Fruit fly (Drosophila melanogaster) whole organism, embryonic: ENCODE measurements around the gene mthl12.
A peak's percentile ranks its signal among the peaks of the same experiment; 100 is the strongest.

Experiments used
- Atf-2 ChIP-seq: fragments of 200-800 bp; sonication (Bioruptor generic); optimal IDR thresholded peaks from 2 replicates; lab custom pipeline; 2016; ENCODE audit warnings: missing biosample characterization, missing genetic modification characterization
- CG1024 ChIP-seq: fragments of 200-800 bp; sonication (Bioruptor generic); IDR thresholded peaks from 2 replicates; pipeline ENCODE4 v1.3.6; 2022; ENCODE audit warnings: missing biosample characterization, missing genetic modification characterization
- CG10274 ChIP-seq: fragments of 200-800 bp; sonication (Bioruptor generic); optimal IDR thresholded peaks from 3 replicates; lab custom pipeline; 2017; ENCODE audit warnings: missing biosample characterization, mild to moderate bottlenecking, missing genetic modification characterization
- CG10565 ChIP-seq: fragments of 200-800 bp; sonication (Bioruptor generic); optimal IDR thresholded peaks from 3 replicates; lab custom pipeline; 2016; ENCODE audit warnings: missing biosample characterization, mild to moderate bottlenecking, missing genetic modification characterization
- CG11085 ChIP-seq: fragments of 200-800 bp; sonication (Bioruptor generic); IDR thresholded peaks from 2 replicates; pipeline ENCODE4 v1.3.6; 2022; ENCODE audit warnings: missing biosample characterization, missing genetic modification characterization
- CG1233 ChIP-seq: fragments of 200-800 bp; sonication (Bioruptor generic); optimal IDR thresholded peaks from 4 replicates; lab custom pipeline; 2018; ENCODE audit warnings: missing biosample characterization, mild to moderate bottlenecking, missing genetic modification characterization
- CG13775 ChIP-seq: fragments of 200-800 bp; sonication (Bioruptor generic); optimal IDR thresholded peaks from 3 replicates; lab custom pipeline; 2017; ENCODE audit warnings: missing biosample characterization, mild to moderate bottlenecking, missing genetic modification characterization
- CG14441 ChIP-seq: fragments of 200-800 bp; sonication (Bioruptor generic); IDR thresholded peaks from 2 replicates; pipeline ENCODE4 v1.3.6; 2022; ENCODE audit warnings: missing biosample characterization, missing genetic modification characterization
- CG16863 ChIP-seq: fragments of 200-800 bp; sonication (Bioruptor generic); optimal IDR thresholded peaks from 3 replicates; lab custom pipeline; 2016; ENCODE audit warnings: missing biosample characterization, missing genetic modification characterization
- CG18262 ChIP-seq: fragments of 200-800 bp; optimal IDR thresholded peaks from 3 replicates; lab custom pipeline; 2019; ENCODE audit warnings: missing biosample characterization, mild to moderate bottlenecking, missing genetic modification characterization, moderate library complexity
- CG18599 ChIP-seq: fragments of 200-800 bp; sonication (Bioruptor generic); optimal IDR thresholded peaks from 3 replicates; lab custom pipeline; 2017; ENCODE audit warnings: missing biosample characterization, missing genetic modification characterization, mild to moderate bottlenecking, moderate library complexity, missing genetic modification reagents
- CG3065 ChIP-seq: fragments of 200-800 bp; sonication (Bioruptor generic); optimal IDR thresholded peaks from 2 replicates; lab custom pipeline; 2016; ENCODE audit warnings: missing biosample characterization, missing genetic modification characterization
- CG3838 ChIP-seq: fragments of 200-800 bp; sonication (Bioruptor generic); optimal IDR thresholded peaks from 3 replicates; lab custom pipeline; 2016; ENCODE audit warnings: missing biosample characterization, missing genetic modification characterization
- CG43689 ChIP-seq: fragments of 200-800 bp; sonication (Bioruptor generic); IDR thresholded peaks from 2 replicates; pipeline ENCODE4 v1.3.6; 2022; ENCODE audit warnings: missing biosample characterization, missing genetic modification characterization
- CG4404 ChIP-seq: fragments of 200-800 bp; sonication (Bioruptor generic); IDR thresholded peaks from 2 replicates; pipeline ENCODE4 v1.3.6; 2022; ENCODE audit warnings: missing biosample characterization, missing genetic modification characterization
- CG5180 ChIP-seq: fragments of 200-800 bp; sonication (Bioruptor generic); optimal IDR thresholded peaks from 3 replicates; lab custom pipeline; 2017; ENCODE audit warnings: missing biosample characterization, missing genetic modification characterization, mild to moderate bottlenecking, moderate library complexity, missing genetic modification reagents
- CG8388 ChIP-seq: fragments of 200-800 bp; sonication (Bioruptor generic); optimal IDR thresholded peaks from 2 replicates; lab custom pipeline; 2019; ENCODE audit warnings: missing biosample characterization, mild to moderate bottlenecking, missing genetic modification characterization, moderate library complexity
- CG9876 ChIP-seq: fragments of 200-800 bp; sonication (Bioruptor generic); optimal IDR thresholded peaks from 2 replicates; lab custom pipeline; 2016; ENCODE audit warnings: missing biosample characterization, missing genetic modification characterization
- CHES-1-like ChIP-seq: fragments of 200-800 bp; sonication (Bioruptor generic); optimal IDR thresholded peaks from 2 replicates; lab custom pipeline; 2016; ENCODE audit warnings: missing biosample characterization, missing genetic modification characterization
- D19A ChIP-seq: fragments of 200-800 bp; optimal IDR thresholded peaks from 3 replicates; lab custom pipeline; 2019; ENCODE audit warnings: missing biosample characterization, mild to moderate bottlenecking, missing genetic modification characterization, moderate library complexity
- D19B ChIP-seq: fragments of 200-800 bp; sonication (Bioruptor generic); optimal IDR thresholded peaks from 2 replicates; lab custom pipeline; 2017; ENCODE audit warnings: missing biosample characterization, mild to moderate bottlenecking, missing genetic modification characterization
- Dll ChIP-seq: fragments of 200-800 bp; sonication (Bioruptor generic); IDR thresholded peaks from 4 replicates; pipeline ENCODE4 v1.3.6; 2022; ENCODE audit warnings: missing biosample characterization, missing genetic modification characterization; ENCODE audit not compliant: partially characterized antibody
- Ets65A ChIP-seq: fragments of 200-800 bp; sonication (Bioruptor generic); peaks from one replicate; lab custom pipeline; 2016; ENCODE audit warnings: missing biosample characterization, missing genetic modification characterization
- HLH3B ChIP-seq: fragments of 200-800 bp; sonication (Bioruptor generic); IDR thresholded peaks from 2 replicates; pipeline ENCODE4 v1.3.6; 2022; ENCODE audit warnings: missing biosample characterization, missing genetic modification characterization
- HLH54F ChIP-seq: fragments of 200-800 bp; sonication (Bioruptor generic); optimal IDR thresholded peaks from 3 replicates; lab custom pipeline; 2016; ENCODE audit warnings: missing biosample characterization, missing genetic modification characterization
- HmgZ ChIP-seq: fragments of 200-800 bp; sonication (Bioruptor generic); optimal IDR thresholded peaks from 2 replicates; lab custom pipeline; 2018; ENCODE audit warnings: missing biosample characterization, mild to moderate bottlenecking, missing genetic modification characterization
- Jarid2 ChIP-seq: fragments of 200-800 bp; sonication (Bioruptor generic); optimal IDR thresholded peaks from 3 replicates; lab custom pipeline; 2017; ENCODE audit warnings: mild to moderate bottlenecking, missing biosample characterization, missing genetic modification reagents, missing genetic modification characterization
- Med ChIP-seq: fragments of 200-800 bp; sonication (Bioruptor generic); peaks from one replicate; lab custom pipeline; 2016; ENCODE audit warnings: missing biosample characterization, missing genetic modification characterization, mild to moderate bottlenecking, inconsistent platforms, moderate library complexity
- Poxn ChIP-seq: fragments of 200-800 bp; sonication (Bioruptor generic); IDR thresholded peaks from 2 replicates; pipeline ENCODE4 v1.3.6; 2022; ENCODE audit warnings: missing biosample characterization, missing genetic modification characterization
- Scr ChIP-seq: fragments of 200-800 bp; sonication (Bioruptor generic); IDR thresholded peaks from 2 replicates; pipeline ENCODE4 v1.3.6; 2022; ENCODE audit warnings: missing biosample characterization, missing genetic modification characterization; ENCODE audit not compliant: partially characterized antibody
- Sin3A ChIP-seq: fragments of >200 bp; optimal IDR thresholded peaks from 2 replicates; lab custom pipeline; 2018
- Six4 ChIP-seq: fragments of 200-800 bp; sonication (Bioruptor generic); optimal IDR thresholded peaks from 2 replicates; lab custom pipeline; 2016; ENCODE audit warnings: missing biosample characterization, missing genetic modification characterization
- ash1 ChIP-seq: fragments of 200-800 bp; sonication (Bioruptor generic); optimal IDR thresholded peaks from 2 replicates; lab custom pipeline; 2018; ENCODE audit warnings: missing biosample characterization, mild to moderate bottlenecking, missing genetic modification characterization
- cas ChIP-seq: fragments of 200-800 bp; sonication (Bioruptor generic); IDR thresholded peaks from 2 replicates; pipeline ENCODE4 v1.3.6; 2022; ENCODE audit warnings: missing biosample characterization, missing genetic modification characterization
- cato ChIP-seq: fragments of 200-800 bp; sonication (Bioruptor generic); optimal IDR thresholded peaks from 2 replicates; lab custom pipeline; 2016; ENCODE audit warnings: missing biosample characterization, missing genetic modification characterization, borderline replicate concordance
- caup ChIP-seq: fragments of 200-800 bp; sonication (Bioruptor generic); optimal IDR thresholded peaks from 3 replicates; lab custom pipeline; 2017; ENCODE audit warnings: missing biosample characterization, mild to moderate bottlenecking, missing genetic modification characterization, moderate library complexity; ENCODE audit not compliant: severe bottlenecking
- da ChIP-seq: fragments of 200-800 bp; sonication (Bioruptor generic); optimal IDR thresholded peaks from 2 replicates; lab custom pipeline; 2016; ENCODE audit warnings: missing biosample characterization, missing genetic modification characterization
- dan ChIP-seq: fragments of 200-800 bp; sonication (Bioruptor generic); IDR thresholded peaks from 2 replicates; pipeline ENCODE4 v1.3.6; 2022; ENCODE audit warnings: missing biosample characterization, missing genetic modification characterization
- dimm ChIP-seq: fragments of 200-800 bp; sonication (Bioruptor generic); IDR thresholded peaks from 2 replicates; pipeline ENCODE4 v1.3.6; 2022; ENCODE audit warnings: missing biosample characterization, missing genetic modification characterization
- fd96Cb ChIP-seq: fragments of 200-800 bp; sonication (Bioruptor generic); optimal IDR thresholded peaks from 2 replicates; lab custom pipeline; 2018; ENCODE audit warnings: missing biosample characterization, mild to moderate bottlenecking, missing genetic modification characterization, moderate library complexity
- ftz-f1 ChIP-seq: fragments of 200-800 bp; sonication (Bioruptor generic); optimal IDR thresholded peaks from 2 replicates; lab custom pipeline; 2016; ENCODE audit warnings: missing biosample characterization, missing genetic modification characterization
- kay ChIP-seq: fragments of 200-800 bp; sonication (Bioruptor generic); optimal IDR thresholded peaks from 2 replicates; lab custom pipeline; 2016; ENCODE audit warnings: missing biosample characterization, missing genetic modification characterization
- pb ChIP-seq: fragments of 200-800 bp; sonication (Bioruptor generic); optimal IDR thresholded peaks from 3 replicates; lab custom pipeline; 2016; ENCODE audit warnings: missing biosample characterization, missing genetic modification characterization
- psq ChIP-seq: fragments of 200-800 bp; sonication (Bioruptor generic); optimal IDR thresholded peaks from 2 replicates; lab custom pipeline; 2017; ENCODE audit warnings: missing biosample characterization, missing genetic modification characterization
- seq ChIP-seq: fragments of 200-800 bp; sonication (Bioruptor generic); IDR thresholded peaks from 2 replicates; pipeline ENCODE4 v1.3.6; 2022; ENCODE audit warnings: missing biosample characterization, missing genetic modification characterization
- sima ChIP-seq: fragments of 200-800 bp; sonication (Bioruptor generic); optimal IDR thresholded peaks from 2 replicates; lab custom pipeline; 2016; ENCODE audit warnings: missing biosample characterization, missing genetic modification characterization
- so ChIP-seq: fragments of 200-800 bp; sonication (Bioruptor generic); IDR thresholded peaks from 3 replicates; pipeline ENCODE4 v1.3.6; 2022; ENCODE audit warnings: missing biosample characterization, missing genetic modification characterization
- z ChIP-seq: fragments of 200-800 bp; sonication (Bioruptor generic); IDR thresholded peaks from 3 replicates; pipeline ENCODE4 v1.3.6; 2022; ENCODE audit warnings: missing biosample characterization, missing genetic modification characterization
- zen2 ChIP-seq: fragments of 200-800 bp; sonication (Bioruptor generic); IDR thresholded peaks from 3 replicates; pipeline ENCODE4 v1.3.6; 2022; ENCODE audit warnings: missing biosample characterization, missing genetic modification characterization; ENCODE audit not compliant: partially characterized antibody

mthl12 gene

dm6 chr3R:13400902-13401721 is 47.6 kb downstream of the mthl12 start (continued):
- TF ChIP-seq sima (GFP tag; lab: Kevin White, UChicago) (peak; percentile 57), Jarid2 (peak; percentile 43), so (peak; percentile 86), HLH54F (GFP tag; lab: Kevin White, UChicago) (peak; percentile 86), CG10565 (peak; percentile 57), CG8388 (peak; percentile 91), HLH3B (peak; percentile 85), Ets65A (peak; percentile 96), dimm (GFP tag; lab: Robert Waterston, UW) (peak; percentile 11; the same call in 1 of the 2 replicates), CG1024 (GFP tag; lab: Robert Waterston, UW) (peak; percentile 64; the same call in 1 of the 2 replicates), dan (peak; percentile 65; the same call in 1 of the 2 replicates), CG9876 (peak; percentile 68), Poxn (GFP tag; lab: Robert Waterston, UW) (peak; percentile 39; the same call in 1 of the 2 replicates), Atf-2 (GFP tag; lab: Kevin White, UChicago) (peak; percentile 91), CG18599 (peak; percentile 79), Six4 (GFP tag; lab: Kevin White, UChicago) (peak; percentile 85), fd96Cb (tag; lab: Kevin White, UChicago) (peak; percentile 88), zen2 (no peak), cas (GFP tag; lab: Robert Waterston, UW) (0 out of 2 replicates have a peak, but pooled peaks have one; percentile 41), CG13775 (GFP tag; lab: Kevin White, UChicago) (peak; percentile 90), CG4404 (peak; percentile 80), CG16863 (GFP tag; lab: Kevin White, UChicago) (peak; percentile 90), da (GFP tag; lab: Kevin White, UChicago) (peak; percentile 76), Sin3A (lab: Kevin White, UChicago) (no peak), CG18262 (tag; lab: Kevin White, UChicago) (peak; percentile 95), D19A (peak; percentile 84), ash1 (GFP tag; lab: Kevin White, UChicago) (no peak), CG5180 (GFP tag; lab: Kevin White, UChicago) (peak; percentile 72), CG11085 (GFP tag; lab: Robert Waterston, UW) (no peak), CG3838 (GFP tag; lab: Kevin White, UChicago) (peak; percentile 75), CHES-1-like (peak; percentile 89), D19B (GFP tag; lab: Kevin White, UChicago) (peak; percentile 71), ftz-f1 (GFP tag; lab: Kevin White, UChicago) (no peak), CG14441 (peak; percentile 84), CG10274 (peak; percentile 77), Scr (GFP tag; lab: Robert Waterston, UW) (no peak), kay (GFP tag; lab: Kevin White, UChicago) (peak; percentile 69), caup (peak; percentile 84), CG3065 (GFP tag; lab: Kevin White, UChicago) (peak; percentile 71), CG43689 (peak; percentile 39; the same call in 1 of the 2 replicates), pb (GFP tag; lab: Kevin White, UChicago) (peak; percentile 74), CG1233 (GFP tag; lab: Kevin White, UChicago) (peak; percentile 72), z (GFP tag; lab: Robert Waterston, UW) (0 out of 3 replicates have a peak, but pooled peaks have one; percentile 45), cato (GFP tag; lab: Kevin White, UChicago) (peak; percentile 77), psq (peak; percentile 74), HmgZ (tag; lab: Kevin White, UChicago) (peak; percentile 90), Dll (GFP tag; lab: Robert Waterston, UW) (no peak), Med (GFP tag; lab: Kevin White, UChicago) (peak; percentile 98), seq (GFP tag; lab: Robert Waterston, UW) (peak; percentile 92)
